Fruit fly (Drosophila melanogaster): ENCODE results near the gene CG11593.
A peak's percentile ranks its signal among the peaks of the same experiment; 100 is the strongest.

Gene CG11593

DNA sequence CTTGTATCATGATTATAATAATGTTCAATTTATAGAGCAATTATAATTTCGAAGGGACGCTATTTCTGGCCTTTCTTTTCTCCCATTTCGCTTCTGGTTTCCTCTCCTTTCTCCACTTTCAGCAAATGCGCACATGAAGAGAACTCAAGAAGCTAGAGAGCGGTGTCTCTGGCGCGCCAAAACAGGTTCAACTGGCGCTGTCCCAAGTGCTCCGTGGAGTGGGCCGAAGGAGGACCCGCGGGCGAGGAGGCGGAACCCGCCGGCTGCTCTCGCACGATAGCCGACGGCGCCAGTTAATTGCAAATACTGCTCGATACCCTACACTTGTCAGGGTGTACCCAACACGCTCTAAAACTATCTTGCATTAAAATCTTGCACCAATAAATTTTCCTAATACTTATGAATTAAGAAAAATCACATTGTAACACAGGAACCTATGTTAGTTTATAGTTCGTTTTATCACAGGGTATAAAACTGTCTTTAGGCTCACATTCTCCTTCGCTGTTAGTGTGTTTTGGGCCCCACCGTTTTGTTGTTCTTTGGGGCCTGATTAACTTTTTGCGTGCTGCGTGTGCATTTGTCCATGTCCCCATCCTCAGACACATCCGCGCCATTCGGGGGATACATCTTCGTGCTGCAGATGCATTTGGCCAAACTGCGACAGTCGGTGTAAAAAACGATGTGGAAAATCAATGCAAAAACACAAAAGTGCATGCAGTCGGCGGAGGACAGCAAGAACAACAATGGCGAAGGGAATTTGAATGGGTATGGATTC lies 30.1 kb upstream of the CG11593 start:
- TF ChIP-seq usp (GFP tag; optimal IDR thresholded peaks at IDR 0.05) (no peak), psq (optimal IDR thresholded peaks at IDR 0.05) (no peak), EcR (GFP tag; optimal IDR thresholded peaks at IDR 0.05) (no peak), pan (optimal IDR thresholded peaks at IDR 0.05) (peak; percentile 96), Dll (optimal IDR thresholded peaks at IDR 0.05) (peak; percentile 81)

DNA sequence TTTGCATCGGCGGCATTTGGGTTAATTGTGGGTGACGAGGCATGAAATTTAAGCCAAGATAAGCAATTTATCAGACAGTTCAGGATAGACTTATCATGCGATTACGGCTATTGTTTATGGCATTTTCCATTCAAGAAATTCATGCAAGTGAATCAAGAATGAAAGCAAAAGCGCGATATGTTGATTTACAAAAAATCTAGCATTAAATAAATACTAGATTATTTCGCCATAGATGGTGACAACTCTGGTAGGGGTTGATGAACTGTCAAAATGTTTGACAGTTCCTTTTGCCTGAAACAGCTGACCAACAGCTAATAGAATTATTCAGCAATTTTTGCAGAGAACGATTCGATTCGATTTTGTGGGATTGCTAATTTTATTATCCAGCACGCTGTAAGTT lies 28.8 kb upstream of the CG11593 start, which contains the start of gene CG32259:
Gene CG32259, plus strand, starts transcription at position 301 of the 400 bp plus-strand sequence.
- TF ChIP-seq EcR (GFP tag; optimal IDR thresholded peaks at IDR 0.05) (no peak), usp (GFP tag; optimal IDR thresholded peaks at IDR 0.05) (no peak), pan (optimal IDR thresholded peaks at IDR 0.05) (no peak), psq (optimal IDR thresholded peaks at IDR 0.05) (no peak), Dll (optimal IDR thresholded peaks at IDR 0.05) (no peak), CG8478 (optimal IDR thresholded peaks at IDR 0.05) (no peak)

DNA sequence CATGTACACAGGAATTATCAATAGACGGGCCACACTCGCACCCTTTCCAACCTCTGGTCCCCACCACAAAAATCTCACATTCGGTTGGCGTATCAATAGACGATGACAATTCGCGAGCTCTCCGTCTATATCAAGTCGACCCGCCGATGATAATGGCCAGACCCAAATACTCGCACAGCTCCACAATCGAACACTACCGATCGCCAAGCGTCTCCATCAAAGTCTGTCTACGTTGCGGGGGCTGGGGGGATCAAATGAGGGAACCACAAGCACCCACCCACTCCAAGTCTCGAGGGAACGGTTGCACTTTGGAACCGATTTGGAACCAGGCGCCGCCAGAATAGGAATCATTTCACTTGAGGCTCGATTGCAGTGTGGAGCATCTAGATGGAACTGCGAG lies 28.1 kb upstream of the CG11593 start:
- TF ChIP-seq psq (optimal IDR thresholded peaks at IDR 0.05) (no peak), Dll (optimal IDR thresholded peaks at IDR 0.05) (no peak), pan (optimal IDR thresholded peaks at IDR 0.05) (no peak), EcR (GFP tag; optimal IDR thresholded peaks at IDR 0.05) (no peak), usp (GFP tag; optimal IDR thresholded peaks at IDR 0.05) (no peak), CG8478 (optimal IDR thresholded peaks at IDR 0.05) (no peak)

DNA sequence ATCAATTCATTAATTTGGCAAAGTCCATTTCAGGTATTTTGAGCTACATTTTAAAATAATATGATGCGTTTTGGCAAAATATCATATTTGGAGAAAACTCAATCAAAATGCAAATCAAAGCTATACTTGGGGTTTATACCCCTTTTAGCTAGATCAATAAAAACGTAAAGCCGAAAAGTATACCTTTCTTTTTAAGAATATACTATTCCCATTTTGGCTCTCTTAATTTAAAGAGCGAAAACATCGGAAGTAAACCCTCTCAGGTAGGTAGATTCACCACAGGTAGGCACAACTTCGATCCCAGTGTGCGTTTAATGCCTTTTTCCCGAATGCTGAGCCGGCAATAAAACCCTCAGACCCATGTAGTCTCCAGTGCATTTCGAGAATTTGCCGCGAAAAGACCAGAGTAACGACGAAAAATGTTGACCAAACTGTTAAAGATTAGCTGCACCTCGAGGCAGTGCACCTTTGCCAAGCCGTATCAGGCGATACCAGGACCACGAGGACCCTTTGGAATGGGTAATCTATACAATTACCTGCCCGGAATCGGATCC lies 21.7 kb upstream of the CG11593 start, which contains the start of gene dib:
Gene dib, plus strand, starts transcription at position 372 of the 554 bp plus-strand sequence.
- TF ChIP-seq EcR (GFP tag; optimal IDR thresholded peaks at IDR 0.05): no peak
- TF ChIP-seq psq (optimal IDR thresholded peaks at IDR 0.05): no peak
- no peak for TF ChIP-seq Dll (optimal IDR thresholded peaks at IDR 0.05)
- no peak for TF ChIP-seq CG8478 (optimal IDR thresholded peaks at IDR 0.05)
- no peak for TF ChIP-seq usp (GFP tag; optimal IDR thresholded peaks at IDR 0.05)
- TF ChIP-seq pan (optimal IDR thresholded peaks at IDR 0.05): no peak

DNA sequence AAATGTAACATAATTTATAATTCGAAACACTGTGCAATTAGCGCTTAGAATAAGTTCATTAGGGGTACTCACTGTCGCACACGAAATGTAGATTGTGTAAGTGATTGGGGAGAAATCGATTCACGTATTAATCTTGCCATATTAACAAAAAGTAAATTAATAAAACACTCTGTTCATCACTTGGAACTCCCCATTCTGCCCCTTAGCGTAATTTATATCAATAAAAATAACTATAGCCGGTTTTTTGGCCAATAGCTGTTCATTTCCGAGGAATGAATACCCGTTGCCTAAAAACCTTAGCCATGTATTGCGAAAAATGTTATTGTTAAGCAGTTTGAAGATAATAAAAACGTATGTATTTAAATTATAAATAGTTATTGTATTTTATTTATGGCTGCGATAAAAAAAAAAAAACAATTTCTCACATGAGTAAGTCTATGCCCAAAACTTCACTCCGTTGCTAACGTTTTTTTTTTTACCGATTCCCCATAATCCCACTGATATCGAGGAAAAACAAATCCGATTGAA lies 19.1 kb upstream of the CG11593 start, which contains the start of gene Ugt305A1:
Gene Ugt305A1, plus strand, starts transcription at position 478 of the 528 bp plus-strand sequence.
- TF ChIP-seq usp (GFP tag; optimal IDR thresholded peaks at IDR 0.05) (no peak), EcR (GFP tag; optimal IDR thresholded peaks at IDR 0.05) (no peak), psq (optimal IDR thresholded peaks at IDR 0.05) (no peak)

DNA sequence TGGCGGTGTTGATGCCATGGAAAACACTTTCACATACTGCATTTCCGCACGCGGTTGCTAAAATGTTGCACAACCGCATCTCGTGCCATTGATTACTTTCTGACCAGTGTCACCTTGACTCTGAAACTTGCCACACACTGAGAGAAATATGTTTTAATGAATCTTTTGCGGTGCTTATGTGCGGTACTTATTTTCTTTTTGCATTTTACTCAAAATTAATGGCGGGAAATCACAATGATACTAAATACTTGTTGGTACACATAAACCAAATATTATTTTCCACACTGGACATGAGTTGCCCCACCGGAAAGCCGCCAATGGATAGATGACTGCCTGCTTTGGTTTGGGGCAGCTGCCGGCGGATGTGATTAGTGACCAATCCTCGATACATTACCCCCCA lies 16.5 kb upstream of the CG11593 start:
- TF ChIP-seq CG8478 (optimal IDR thresholded peaks at IDR 0.05) (no peak), pan (optimal IDR thresholded peaks at IDR 0.05) (no peak), psq (optimal IDR thresholded peaks at IDR 0.05) (no peak), EcR (GFP tag; optimal IDR thresholded peaks at IDR 0.05) (no peak), usp (GFP tag; optimal IDR thresholded peaks at IDR 0.05) (no peak), Dll (optimal IDR thresholded peaks at IDR 0.05) (no peak)

DNA sequence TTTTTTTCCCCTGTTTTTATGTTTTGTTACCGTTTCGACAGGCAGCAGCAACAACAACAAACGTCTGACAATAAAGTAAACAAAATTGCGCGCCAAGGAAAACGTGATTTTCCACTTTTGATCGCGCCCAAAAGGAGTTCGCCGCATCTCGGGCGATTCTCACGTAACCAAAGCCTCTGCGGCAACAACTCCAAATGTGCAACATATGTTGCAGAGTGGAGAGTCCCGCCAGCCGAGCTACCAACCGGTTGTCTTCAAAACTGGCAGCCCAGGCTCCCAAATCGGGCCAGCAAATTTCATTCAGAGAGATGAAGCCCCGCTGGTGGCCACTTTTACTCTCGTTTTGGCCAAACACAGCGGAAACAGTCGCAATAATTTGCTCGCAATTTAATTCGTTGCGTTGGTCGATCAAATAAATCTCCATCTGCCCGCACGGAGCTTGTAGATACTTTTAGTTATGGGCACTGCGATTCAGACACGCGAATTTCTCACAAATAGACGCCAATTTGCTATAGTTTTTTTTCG lies 15.2 kb upstream of the CG11593 start:
- no peak for TF ChIP-seq pan (optimal IDR thresholded peaks at IDR 0.05)
- no peak for TF ChIP-seq EcR (GFP tag; optimal IDR thresholded peaks at IDR 0.05)
- TF ChIP-seq psq (optimal IDR thresholded peaks at IDR 0.05): no peak
- no peak for TF ChIP-seq CG8478 (optimal IDR thresholded peaks at IDR 0.05)
- TF ChIP-seq usp (GFP tag; optimal IDR thresholded peaks at IDR 0.05): no peak
- no peak for TF ChIP-seq Dll (optimal IDR thresholded peaks at IDR 0.05)

DNA sequence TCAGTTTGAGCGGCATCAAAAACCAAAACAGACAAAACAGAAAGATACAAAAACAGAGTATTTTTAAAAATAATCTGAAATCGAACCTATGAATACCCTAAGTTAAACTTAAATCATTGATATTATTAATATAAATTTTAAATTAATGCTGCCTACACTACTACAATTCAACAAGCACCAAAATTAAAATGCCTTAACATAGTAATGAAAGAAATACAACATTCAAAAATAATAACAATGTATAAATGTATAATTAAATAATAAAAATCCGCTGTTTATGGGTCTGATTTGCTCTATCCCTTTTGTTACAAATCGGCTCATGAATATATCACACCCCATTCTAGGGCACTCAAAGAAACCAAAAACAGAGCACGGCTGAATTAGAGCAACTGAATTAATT lies 8.8 kb upstream of the CG11593 start:
- TF ChIP-seq CG8478 (optimal IDR thresholded peaks at IDR 0.05) (no peak), Dll (optimal IDR thresholded peaks at IDR 0.05) (no peak), EcR (GFP tag; optimal IDR thresholded peaks at IDR 0.05) (no peak), psq (optimal IDR thresholded peaks at IDR 0.05) (no peak), usp (GFP tag; optimal IDR thresholded peaks at IDR 0.05) (no peak), pan (optimal IDR thresholded peaks at IDR 0.05) (no peak)

DNA sequence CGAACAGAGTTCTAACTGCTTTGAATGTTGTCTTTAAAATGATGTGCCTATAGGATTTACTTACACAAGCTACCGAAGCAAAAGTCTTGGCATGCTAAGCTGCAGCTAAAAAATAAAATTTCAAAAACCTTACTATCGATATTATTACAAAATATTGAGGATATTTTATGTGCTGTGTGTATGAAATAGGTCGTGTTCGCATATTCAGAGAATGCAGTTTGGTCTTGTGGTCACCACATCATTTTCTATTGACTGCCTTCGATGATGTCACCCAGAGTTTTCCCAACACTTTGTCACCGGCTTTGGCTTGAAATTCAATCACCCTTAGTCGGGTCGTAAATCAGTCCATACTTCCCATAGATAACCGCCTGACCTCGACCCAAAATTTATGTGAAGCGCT lies 7.4 kb upstream of the CG11593 start, which contains the start of gene Dpy-30L2:
Gene Dpy-30L2, minus strand, starts transcription at position 101 of the 400 bp plus-strand sequence.
- no peak for TF ChIP-seq Dll (optimal IDR thresholded peaks at IDR 0.05)
- TF ChIP-seq CG8478 (optimal IDR thresholded peaks at IDR 0.05): no peak
- no peak for TF ChIP-seq pan (optimal IDR thresholded peaks at IDR 0.05)
- no peak for TF ChIP-seq psq (optimal IDR thresholded peaks at IDR 0.05)
- no peak for TF ChIP-seq usp (GFP tag; optimal IDR thresholded peaks at IDR 0.05)
- TF ChIP-seq EcR (GFP tag; optimal IDR thresholded peaks at IDR 0.05): no peak

DNA sequence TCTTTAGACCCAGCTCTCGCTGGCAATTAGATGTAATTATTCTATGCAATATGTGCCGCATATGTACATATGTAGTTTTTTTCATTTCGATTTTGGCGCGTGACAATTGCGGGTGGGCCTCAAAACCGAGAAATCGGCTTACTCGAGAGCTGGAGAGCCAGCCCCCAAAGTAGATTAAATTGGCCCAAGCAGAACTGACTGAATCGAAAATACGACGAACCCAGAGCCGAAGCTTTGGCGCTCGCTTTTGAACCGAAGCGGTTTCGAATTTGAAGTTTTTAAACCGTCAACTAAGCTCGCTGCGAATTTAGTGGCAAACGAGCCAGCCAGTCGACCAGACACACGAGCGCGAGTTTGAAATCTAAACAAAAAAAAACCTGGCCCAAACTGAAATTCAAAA lies 6.0 kb upstream of the CG11593 start, which contains the start of gene CG1136:
Gene CG1136, plus strand, starts transcription at position 308 of the 400 bp plus-strand sequence.
- TF ChIP-seq Dll (optimal IDR thresholded peaks at IDR 0.05) (no peak), usp (GFP tag; optimal IDR thresholded peaks at IDR 0.05) (no peak), EcR (GFP tag; optimal IDR thresholded peaks at IDR 0.05) (no peak), pan (optimal IDR thresholded peaks at IDR 0.05) (no peak), psq (optimal IDR thresholded peaks at IDR 0.05) (no peak)

DNA sequence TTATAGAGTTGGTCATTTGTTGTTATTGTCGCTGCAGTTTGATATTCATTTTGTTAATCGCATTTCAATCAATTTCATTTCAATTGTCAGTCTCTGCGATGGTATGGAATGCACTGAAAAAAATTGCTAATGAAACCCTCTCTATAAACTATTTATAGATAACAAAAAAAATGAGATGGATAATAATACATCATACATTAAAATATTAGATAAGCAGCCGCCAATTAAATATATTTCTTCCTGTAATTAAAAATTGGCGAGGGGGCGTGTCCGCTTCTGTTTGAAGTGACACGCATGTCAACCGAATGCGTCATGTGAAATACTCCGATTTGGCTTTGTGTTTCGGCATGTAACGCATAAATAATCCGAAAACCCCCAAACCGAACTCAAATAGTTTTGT lies 4.2 kb upstream of the CG11593 start:
- TF ChIP-seq EcR (GFP tag; optimal IDR thresholded peaks at IDR 0.05) (no peak), Dll (optimal IDR thresholded peaks at IDR 0.05) (no peak), pan (optimal IDR thresholded peaks at IDR 0.05) (no peak), CG8478 (optimal IDR thresholded peaks at IDR 0.05) (no peak), psq (optimal IDR thresholded peaks at IDR 0.05) (no peak), usp (GFP tag; optimal IDR thresholded peaks at IDR 0.05) (no peak)

DNA sequence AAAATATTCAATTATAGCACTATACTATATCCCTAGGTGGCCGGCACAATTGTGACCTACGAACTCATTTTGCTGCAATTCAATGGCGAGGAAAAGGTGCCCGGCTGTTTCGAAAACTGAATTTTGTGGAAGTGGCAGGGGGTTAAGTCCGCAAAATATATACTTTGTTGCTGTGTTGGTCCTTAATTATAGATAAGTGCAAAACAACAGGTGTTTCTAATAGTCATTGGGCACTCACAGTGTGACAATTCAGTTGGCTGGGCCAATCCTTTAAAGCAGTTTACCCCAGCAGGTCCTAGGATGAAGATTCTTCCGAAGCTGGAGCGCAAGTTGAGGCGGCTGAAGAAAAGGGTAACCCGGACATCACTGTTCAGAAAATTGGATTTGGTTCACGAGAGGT lies 4.8 kb downstream of the CG11593 start, which contains the start of gene Gr64f:
Gene Gr64f, plus strand, starts transcription at position 301 of the 400 bp plus-strand sequence.
- no peak for TF ChIP-seq usp (GFP tag; optimal IDR thresholded peaks at IDR 0.05)
- TF ChIP-seq Dll (optimal IDR thresholded peaks at IDR 0.05): no peak
- TF ChIP-seq psq (optimal IDR thresholded peaks at IDR 0.05): no peak
- no peak for TF ChIP-seq CG8478 (optimal IDR thresholded peaks at IDR 0.05)
- TF ChIP-seq EcR (GFP tag; optimal IDR thresholded peaks at IDR 0.05): no peak
- TF ChIP-seq pan (optimal IDR thresholded peaks at IDR 0.05): no peak

All from whole organism.